Worm (Caenorhabditis elegans) whole organism, L3 larva: Measurements from ENCODE around the gene C49G7.10.

Source experiments
- R02D3.7 ChIP-seq: fragments of 150-350 bp; optimal IDR thresholded peaks from 2 replicates; lab custom pipeline; 2014; ENCODE audit warnings: missing biosample characterization, missing genetic modification characterization
- ZK546.5 ChIP-seq: sonication (generic microtip); optimal IDR thresholded peaks from 2 replicates; lab custom pipeline; 2017; ENCODE audit warnings: missing biosample characterization, missing genetic modification characterization
- ama-1 ChIP-seq: fragments of 150-350 bp; optimal IDR thresholded peaks from 2 replicates; lab custom pipeline; 2018
- ceh-28 ChIP-seq: fragments of 150-350 bp; optimal IDR thresholded peaks from 2 replicates; lab custom pipeline; 2014; ENCODE audit warnings: missing biosample characterization, missing genetic modification reagents, missing genetic modification characterization
- ceh-9 ChIP-seq: sonication (generic microtip); optimal IDR thresholded peaks from 2 replicates; lab custom pipeline; 2018; ENCODE audit warnings: missing biosample characterization, missing genetic modification characterization
- daf-12 ChIP-seq: fragments of 150-350 bp; optimal IDR thresholded peaks from 2 replicates; lab custom pipeline; 2014; ENCODE audit warnings: missing biosample characterization, missing genetic modification reagents, missing genetic modification characterization
- egl-27 ChIP-seq: sonication (generic microtip); optimal IDR thresholded peaks from 4 replicates; lab custom pipeline; 2017; ENCODE audit warnings: missing biosample characterization, missing genetic modification reagents, missing genetic modification characterization
- egl-5 ChIP-seq: fragments of 150-350 bp; optimal IDR thresholded peaks from 2 replicates; lab custom pipeline; 2017; ENCODE audit warnings: missing biosample characterization, missing genetic modification reagents, missing genetic modification characterization, inconsistent platforms
- elt-1 ChIP-seq: fragments of 150-350 bp; optimal IDR thresholded peaks from 2 replicates; lab custom pipeline; 2014; ENCODE audit warnings: missing biosample characterization, missing genetic modification characterization
- eor-1 ChIP-seq, 2 experiments: fragments of 150-350 bp; optimal IDR thresholded peaks; 2 replicates each; lab custom pipeline; 2014 to 2018; ENCODE audit warnings: missing biosample characterization in 2 of 2, missing genetic modification characterization in 2 of 2
- fkh-10 ChIP-seq: sonication (generic microtip); optimal IDR thresholded peaks from 2 replicates; lab custom pipeline; 2017; ENCODE audit warnings: missing biosample characterization, missing genetic modification reagents, missing genetic modification characterization
- fkh-2 ChIP-seq: fragments of 150-350 bp; optimal IDR thresholded peaks from 2 replicates; lab custom pipeline; 2014; ENCODE audit warnings: missing biosample characterization, missing genetic modification reagents, missing genetic modification characterization
- fos-1 ChIP-seq: fragments of 150-350 bp; optimal IDR thresholded peaks from 2 replicates; lab custom pipeline; 2014; ENCODE audit warnings: missing biosample characterization, missing genetic modification characterization
- hmg-11 ChIP-seq: sonication (generic microtip); optimal IDR thresholded peaks from 2 replicates; lab custom pipeline; 2016; ENCODE audit warnings: missing genetic modification characterization, missing compliant biosample characterization
- jun-1 ChIP-seq: fragments of 150-350 bp; optimal IDR thresholded peaks from 2 replicates; lab custom pipeline; 2014; ENCODE audit warnings: missing biosample characterization, missing genetic modification reagents, missing genetic modification characterization
- lin-15B ChIP-seq: fragments of 150-350 bp; optimal IDR thresholded peaks from 2 replicates; lab custom pipeline; 2014; ENCODE audit warnings: missing biosample characterization, missing genetic modification characterization
- lin-39 ChIP-seq: fragments of 150-350 bp; optimal IDR thresholded peaks from 2 replicates; lab custom pipeline; 2018; ENCODE audit warnings: missing biosample characterization, missing genetic modification reagents, missing genetic modification characterization
- lsy-12 ChIP-seq: sonication (generic microtip); optimal IDR thresholded peaks from 2 replicates; lab custom pipeline; 2016; ENCODE audit warnings: mild to moderate bottlenecking, missing genetic modification characterization, missing compliant biosample characterization
- mdl-1 ChIP-seq: fragments of 150-350 bp; optimal IDR thresholded peaks from 2 replicates; lab custom pipeline; 2014; ENCODE audit warnings: missing biosample characterization, missing genetic modification characterization
- mml-1 ChIP-seq: fragments of 150-350 bp; sonication (generic microtip); optimal IDR thresholded peaks from 3 replicates; lab custom pipeline; 2014; ENCODE audit warnings: missing biosample characterization, missing genetic modification characterization
- nfya-1 ChIP-seq: sonication (generic microtip); optimal IDR thresholded peaks from 2 replicates; lab custom pipeline; 2017; ENCODE audit warnings: missing genetic modification characterization, mild to moderate bottlenecking, missing compliant biosample characterization, antibody characterized with exemption, moderate library complexity; ENCODE audit not compliant: insufficient read depth
- nhr-12 ChIP-seq: fragments of 150-350 bp; optimal IDR thresholded peaks from 2 replicates; lab custom pipeline; 2014; ENCODE audit warnings: missing biosample characterization, missing genetic modification characterization
- nhr-237 ChIP-seq: fragments of 150-350 bp; optimal IDR thresholded peaks from 2 replicates; lab custom pipeline; 2014; ENCODE audit warnings: missing biosample characterization, missing genetic modification characterization
- nhr-25 ChIP-seq: sonication (generic microtip); optimal IDR thresholded peaks from 2 replicates; lab custom pipeline; 2017; ENCODE audit warnings: missing biosample characterization, missing genetic modification characterization
- nhr-28 ChIP-seq: fragments of 150-350 bp; optimal IDR thresholded peaks from 2 replicates; lab custom pipeline; 2014; ENCODE audit warnings: missing biosample characterization, missing genetic modification characterization
- nhr-43 ChIP-seq: sonication (generic microtip); optimal IDR thresholded peaks from 2 replicates; lab custom pipeline; 2016; ENCODE audit warnings: mild to moderate bottlenecking, missing genetic modification characterization, missing compliant biosample characterization; ENCODE audit not compliant: poor library complexity, severe bottlenecking
- nhr-67 ChIP-seq: fragments of 150-350 bp; optimal IDR thresholded peaks from 2 replicates; lab custom pipeline; 2014; ENCODE audit warnings: missing biosample characterization, missing genetic modification characterization
- nhr-76 ChIP-seq: fragments of 150-350 bp; sonication (generic microtip); optimal IDR thresholded peaks from 5 replicates; lab custom pipeline; 2014; ENCODE audit warnings: missing biosample characterization, missing genetic modification characterization
- pqm-1 ChIP-seq: fragments of 150-350 bp; optimal IDR thresholded peaks from 2 replicates; lab custom pipeline; 2017; ENCODE audit warnings: missing biosample characterization, missing genetic modification characterization, inconsistent platforms
- sea-2 ChIP-seq: fragments of 150-350 bp; sonication (generic microtip); optimal IDR thresholded peaks from 4 replicates; lab custom pipeline; 2014; ENCODE audit warnings: missing biosample characterization, missing genetic modification reagents, missing genetic modification characterization
- skn-1 ChIP-seq: fragments of 150-350 bp; optimal IDR thresholded peaks from 2 replicates; lab custom pipeline; 2014; ENCODE audit warnings: missing biosample characterization, missing genetic modification characterization
- tbx-2 ChIP-seq: sonication (generic microtip); optimal IDR thresholded peaks from 2 replicates; lab custom pipeline; 2016; ENCODE audit warnings: mild to moderate bottlenecking, missing genetic modification characterization, missing compliant biosample characterization
- unc-39 ChIP-seq: sonication (generic microtip); optimal IDR thresholded peaks from 4 replicates; lab custom pipeline; 2017; ENCODE audit warnings: missing biosample characterization, missing genetic modification characterization
- zag-1 ChIP-seq: fragments of 150-350 bp; optimal IDR thresholded peaks from 2 replicates; lab custom pipeline; 2014; ENCODE audit warnings: missing biosample characterization, missing genetic modification characterization
- ztf-11 ChIP-seq: fragments of 150-350 bp; optimal IDR thresholded peaks from 2 replicates; lab custom pipeline; 2014; ENCODE audit warnings: missing biosample characterization, missing genetic modification characterization
- ztf-4 ChIP-seq: fragments of 150-350 bp; optimal IDR thresholded peaks from 2 replicates; lab custom pipeline; 2014; ENCODE audit warnings: missing biosample characterization, missing genetic modification characterization

C49G7.10 gene

DNA sequence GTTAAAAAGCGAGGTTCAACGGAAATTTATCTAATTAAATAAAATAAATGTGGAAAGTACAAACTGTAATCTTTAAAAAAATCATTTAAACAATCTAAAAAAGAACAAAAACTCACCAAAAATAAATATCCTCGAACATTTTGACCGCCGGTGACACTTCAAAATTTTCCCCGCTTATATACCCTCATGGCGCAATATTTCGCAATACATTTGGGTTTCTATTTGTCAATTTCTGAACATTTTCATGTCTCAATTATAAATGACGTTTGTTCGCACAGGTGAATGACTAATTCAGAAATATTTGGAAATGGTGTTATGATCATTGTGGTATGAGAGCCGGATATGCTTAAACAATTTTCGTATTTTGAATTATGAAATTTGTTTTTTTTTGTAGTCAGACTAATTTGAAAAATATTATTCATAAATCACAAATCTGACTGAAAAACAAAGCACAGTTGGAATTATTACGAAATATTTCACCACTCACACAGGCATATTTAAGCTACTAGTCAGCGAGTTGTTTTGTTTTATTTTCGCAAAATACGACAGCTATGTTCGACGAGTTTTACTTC is at the start of gene C49G7.10, which contains the start of gene irg-2:
Gene C49G7.10, minus strand, starts transcription at position 169 of the 572 bp plus-strand sequence.
Gene irg-2, plus strand, starts transcription at position 329 of the 572 bp plus-strand sequence.
- TF ChIP-seq sea-2 (GFP tag; lab: Kevin White, UChicago): no peak
- no peak for TF ChIP-seq nhr-67 (tag; lab: Kevin White, UChicago)
- no peak for TF ChIP-seq unc-39 (tag; lab: Kevin White, UChicago)
- TF ChIP-seq ama-1 (lab: Kevin White, UChicago): no peak
- TF ChIP-seq elt-1 (tag; lab: Kevin White, UChicago): no peak
- no peak for TF ChIP-seq nhr-76 (tag; lab: Kevin White, UChicago)
- TF ChIP-seq egl-5 (tag; lab: Kevin White, UChicago): no peak
- no peak for TF ChIP-seq lsy-12 (tag; lab: Kevin White, UChicago)
- no peak for TF ChIP-seq R02D3.7 (tag; lab: Kevin White, UChicago)
- no peak for TF ChIP-seq mml-1 (tag; lab: Kevin White, UChicago)
- TF ChIP-seq fos-1 (tag; lab: Kevin White, UChicago): no peak
- TF ChIP-seq lin-15B (tag; lab: Kevin White, UChicago): no peak
- TF ChIP-seq ztf-4 (tag; lab: Kevin White, UChicago): no peak
- no peak for TF ChIP-seq skn-1
- no peak for TF ChIP-seq jun-1 (tag; lab: Kevin White, UChicago)

- no peak for TF ChIP-seq hmg-11 (tag; lab: Kevin White, UChicago)
- no peak for TF ChIP-seq elt-1 (tag; lab: Kevin White, UChicago)
- no peak for TF ChIP-seq pqm-1 (tag; lab: Kevin White, UChicago)
- TF ChIP-seq nhr-237 (tag; lab: Kevin White, UChicago): no peak
- no peak for TF ChIP-seq nhr-12 (tag; lab: Kevin White, UChicago)
- TF ChIP-seq fos-1 (tag; lab: Kevin White, UChicago): no peak
- TF ChIP-seq R02D3.7 (tag; lab: Kevin White, UChicago): no peak
- TF ChIP-seq egl-27 (tag; lab: Kevin White, UChicago): no peak
- no peak for TF ChIP-seq fkh-2 (tag; lab: Kevin White, UChicago)
- TF ChIP-seq nfya-1: no peak
- no peak for TF ChIP-seq lin-39
- TF ChIP-seq fkh-10 (GFP tag; lab: Kevin White, UChicago): no peak
- TF ChIP-seq eor-1 (tag; optimal IDR thresholded peaks at IDR 0.05; lab: Kevin White, UChicago): no peak
- TF ChIP-seq mdl-1 (tag; lab: Kevin White, UChicago): no peak
- TF ChIP-seq ztf-4 (tag; lab: Kevin White, UChicago): no peak
- TF ChIP-seq egl-5 (tag; lab: Kevin White, UChicago): no peak
- TF ChIP-seq, all 47 proteins: peak for 0
Observed at ce11 chrV:4082952-4083351, 41.1 kb upstream of the C49G7.10 start, which contains the start of gene F38H12.5. F38H12.5 (minus strand) TSS chrV:4083052.

DNA sequence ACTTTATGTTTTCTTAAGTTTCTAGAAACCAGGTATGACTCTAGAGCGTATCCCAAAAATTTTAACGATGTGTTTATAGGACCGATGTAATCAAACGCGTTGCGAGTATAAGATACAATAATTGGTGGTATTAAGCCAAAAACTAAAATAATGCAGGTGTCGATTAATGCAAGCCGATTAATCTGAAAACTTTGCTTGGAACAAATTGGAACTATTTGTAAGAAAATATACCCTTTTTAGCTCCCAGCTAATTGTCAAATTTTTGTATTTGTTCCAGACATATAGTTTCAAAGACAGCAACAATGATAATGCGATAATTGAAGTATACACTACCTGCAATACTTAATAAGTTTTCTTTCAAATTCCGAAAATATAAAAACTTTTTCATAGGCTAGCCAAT is 39.5 kb upstream of the C49G7.10 start, which contains the start of gene srh-211:
Gene srh-211, minus strand, starts transcription at position 101 of the 400 bp plus-strand sequence.
- TF ChIP-seq ceh-28 (no peak), ama-1 (lab: Kevin White, UChicago) (no peak), elt-1 (tag; lab: Kevin White, UChicago) (no peak), pqm-1 (tag; lab: Kevin White, UChicago) (no peak), nhr-25 (tag; lab: Kevin White, UChicago) (no peak), nfya-1 (no peak), nhr-237 (tag; lab: Kevin White, UChicago) (no peak), ceh-9 (tag; lab: Kevin White, UChicago) (no peak), fkh-2 (tag; lab: Kevin White, UChicago) (no peak), nhr-67 (tag; lab: Kevin White, UChicago) (no peak), fkh-10 (GFP tag; lab: Kevin White, UChicago) (no peak)

- TF ChIP-seq egl-5 (tag; lab: Kevin White, UChicago) (no peak), hmg-11 (tag; lab: Kevin White, UChicago) (no peak), nhr-67 (tag; lab: Kevin White, UChicago) (no peak), ama-1 (lab: Kevin White, UChicago) (no peak), ceh-28 (no peak), nhr-28 (tag; lab: Kevin White, UChicago) (no peak), nhr-43 (no peak), eor-1 (tag; optimal IDR thresholded peaks at IDR 0.05; lab: Kevin White, UChicago) (no peak), mdl-1 (tag; lab: Kevin White, UChicago) (no peak), lin-15B (tag; lab: Kevin White, UChicago) (no peak), elt-1 (tag; lab: Kevin White, UChicago) (no peak), zag-1 (tag; lab: Kevin White, UChicago) (no peak), ZK546.5 (no peak), ztf-11 (tag; lab: Kevin White, UChicago) (no peak), tbx-2 (no peak), daf-12 (tag; lab: Kevin White, UChicago) (no peak)
Observed at ce11 chrV:4080546-4080945, 38.7 kb upstream of the C49G7.10 start.
